Worm (Caenorhabditis elegans): ENCODE measurements around the gene T28A11.16.

T28A11.16 gene

DNA sequence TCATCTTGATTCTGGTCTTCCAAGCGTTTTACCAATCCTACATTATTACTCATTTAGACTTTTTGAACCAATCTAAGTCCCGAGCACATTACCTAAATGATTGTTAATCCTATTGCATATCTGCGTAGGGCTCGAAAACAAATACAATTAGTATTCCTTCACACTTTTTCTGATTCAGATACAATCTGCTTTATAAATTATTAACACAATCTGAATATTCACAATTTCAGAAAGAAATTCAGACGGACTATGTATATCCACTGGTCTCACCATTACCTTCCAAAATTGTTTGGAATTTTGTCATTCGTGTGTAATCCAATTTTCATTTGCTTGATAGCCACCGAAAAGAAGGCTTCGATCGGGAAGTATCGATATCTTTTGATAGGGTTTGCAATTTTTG is 17.8 kb downstream of the T28A11.16 start, which contains the start of gene srj-11:
Gene srj-11, plus strand, starts transcription at position 250 of the 400 bp plus-strand sequence.
- TF ChIP-seq hmg-4 (GFP tag; optimal IDR thresholded peaks at IDR 0.05) (no peak), hmbx-1 (tag; optimal IDR thresholded peaks at IDR 0.05) (no peak), ceh-36 (tag; optimal IDR thresholded peaks at IDR 0.05) (no peak), aly-1 (tag; optimal IDR thresholded peaks at IDR 0.05) (no peak)

DNA sequence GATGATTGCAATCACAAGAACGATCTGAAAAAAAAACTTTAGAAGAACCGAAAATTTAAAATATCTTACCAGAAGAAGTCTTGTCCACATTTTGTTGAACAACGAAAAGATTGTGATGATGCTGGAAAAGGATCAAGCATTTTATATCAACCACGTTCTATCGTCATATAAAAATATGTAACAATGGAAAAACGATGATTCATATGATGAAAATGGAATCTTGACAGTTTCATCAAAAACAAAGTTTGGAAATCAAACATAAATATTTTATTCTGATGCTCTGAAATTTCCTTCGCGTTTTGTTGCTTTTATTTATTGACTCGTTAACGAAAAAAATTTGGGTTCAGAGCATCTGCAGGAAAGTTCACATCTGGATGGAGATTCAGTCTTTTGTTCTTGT is 22.4 kb downstream of the T28A11.16 start, which contains the start of the genes K08D9.9 and str-16:
Gene K08D9.9, minus strand, starts transcription at position 101 of the 400 bp plus-strand sequence.
Gene str-16, plus strand, starts transcription at position 266 of the 400 bp plus-strand sequence.
- TF ChIP-seq sea-1 (GFP tag; conservative IDR thresholded peaks at IDR 0.05) (no peak), F13C5.2 (tag; optimal IDR thresholded peaks at IDR 0.05) (no peak), ama-1 (optimal IDR thresholded peaks at IDR 0.05) (no peak), pes-1 (GFP tag; IDR thresholded peaks at IDR 0.05) (no peak), hnd-1 (tag; optimal IDR thresholded peaks at IDR 0.05) (no peak), tbx-11 (GFP tag; IDR thresholded peaks at IDR 0.05) (no peak), flt-1 (GFP tag; IDR thresholded peaks at IDR 0.05) (no peak), aly-1 (tag; optimal IDR thresholded peaks at IDR 0.05) (no peak), B0310.2 (tag; optimal IDR thresholded peaks at IDR 0.05) (no peak), hmbx-1 (tag; optimal IDR thresholded peaks at IDR 0.05) (no peak), tbx-37 (GFP tag; conservative IDR thresholded peaks at IDR 0.05) (no peak), ets-7 (tag; optimal IDR thresholded peaks at IDR 0.05) (no peak), ceh-36 (tag; optimal IDR thresholded peaks at IDR 0.05) (no peak), hmg-4 (GFP tag; optimal IDR thresholded peaks at IDR 0.05) (no peak)

- no peak for TF ChIP-seq ama-1 (optimal IDR thresholded peaks at IDR 0.05)
- no peak for TF ChIP-seq aly-1 (tag; optimal IDR thresholded peaks at IDR 0.05)
- no peak for TF ChIP-seq F13C5.2 (tag; optimal IDR thresholded peaks at IDR 0.05)
- no peak for TF ChIP-seq hmbx-1 (tag; optimal IDR thresholded peaks at IDR 0.05)
- no peak for TF ChIP-seq tbx-11 (GFP tag; IDR thresholded peaks at IDR 0.05)
- TF ChIP-seq ceh-36 (tag; optimal IDR thresholded peaks at IDR 0.05): no peak
- TF ChIP-seq flt-1 (GFP tag; IDR thresholded peaks at IDR 0.05): no peak
- TF ChIP-seq tra-4 (tag; optimal IDR thresholded peaks at IDR 0.05): no peak
- TF ChIP-seq hmg-4 (GFP tag; optimal IDR thresholded peaks at IDR 0.05): no peak
- TF ChIP-seq tbx-37 (GFP tag; conservative IDR thresholded peaks at IDR 0.05): no peak
- no peak for TF ChIP-seq sea-1 (GFP tag; conservative IDR thresholded peaks at IDR 0.05)
- no peak for TF ChIP-seq hnd-1 (tag; optimal IDR thresholded peaks at IDR 0.05)
- no peak for TF ChIP-seq pes-1 (GFP tag; IDR thresholded peaks at IDR 0.05)
- TF ChIP-seq B0310.2 (tag; optimal IDR thresholded peaks at IDR 0.05): no peak
- no peak for TF ChIP-seq ceh-13 (GFP tag; optimal IDR thresholded peaks at IDR 0.05)
- no peak for TF ChIP-seq ets-7 (tag; optimal IDR thresholded peaks at IDR 0.05)
- no peak for TF ChIP-seq scrt-1 (GFP tag; IDR thresholded peaks at IDR 0.05)
These were observed 24.1 kb downstream of the T28A11.16 start, which contains the start of gene K08D9.6 for ce11 chrV:3234887-3235286. TSS of gene K08D9.6 (minus strand) at chrV:3234987.

DNA sequence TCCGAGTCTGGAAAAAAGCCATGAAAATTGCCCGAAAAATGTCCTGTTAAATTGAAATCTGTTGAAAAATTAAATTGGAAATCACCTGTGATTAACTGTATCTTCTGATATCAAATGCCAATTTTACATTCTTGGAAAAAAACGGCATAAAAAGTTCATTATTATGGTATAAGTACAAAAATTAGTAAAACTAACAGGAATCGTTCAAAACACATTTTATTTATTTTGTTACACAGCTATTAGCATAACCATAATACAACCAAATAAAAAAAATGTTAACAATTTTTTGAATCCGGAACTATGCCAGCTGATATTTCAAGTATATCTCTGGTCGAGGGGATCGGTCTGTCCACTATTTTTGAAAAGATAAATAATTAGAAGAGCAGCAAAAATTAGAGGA is 28.4 kb downstream of the T28A11.16 start, which contains the start of gene K08D9.10:
Gene K08D9.10, plus strand, starts transcription at position 301 of the 400 bp plus-strand sequence.
- TF ChIP-seq ama-1 (optimal IDR thresholded peaks at IDR 0.05) (no peak), aly-1 (tag; optimal IDR thresholded peaks at IDR 0.05) (no peak), tbx-11 (GFP tag; IDR thresholded peaks at IDR 0.05) (no peak), hmg-4 (GFP tag; optimal IDR thresholded peaks at IDR 0.05) (no peak), tbx-37 (GFP tag; conservative IDR thresholded peaks at IDR 0.05) (no peak), ceh-36 (tag; optimal IDR thresholded peaks at IDR 0.05) (no peak), tra-4 (tag; optimal IDR thresholded peaks at IDR 0.05) (no peak), ceh-13 (GFP tag; optimal IDR thresholded peaks at IDR 0.05) (no peak), hmbx-1 (tag; optimal IDR thresholded peaks at IDR 0.05) (no peak), sea-1 (GFP tag; conservative IDR thresholded peaks at IDR 0.05) (no peak), F13C5.2 (tag; optimal IDR thresholded peaks at IDR 0.05) (no peak), scrt-1 (GFP tag; IDR thresholded peaks at IDR 0.05) (no peak), hnd-1 (tag; optimal IDR thresholded peaks at IDR 0.05) (no peak), flt-1 (GFP tag; IDR thresholded peaks at IDR 0.05) (no peak), pes-1 (GFP tag; IDR thresholded peaks at IDR 0.05) (no peak), ets-7 (tag; optimal IDR thresholded peaks at IDR 0.05) (no peak)

DNA sequence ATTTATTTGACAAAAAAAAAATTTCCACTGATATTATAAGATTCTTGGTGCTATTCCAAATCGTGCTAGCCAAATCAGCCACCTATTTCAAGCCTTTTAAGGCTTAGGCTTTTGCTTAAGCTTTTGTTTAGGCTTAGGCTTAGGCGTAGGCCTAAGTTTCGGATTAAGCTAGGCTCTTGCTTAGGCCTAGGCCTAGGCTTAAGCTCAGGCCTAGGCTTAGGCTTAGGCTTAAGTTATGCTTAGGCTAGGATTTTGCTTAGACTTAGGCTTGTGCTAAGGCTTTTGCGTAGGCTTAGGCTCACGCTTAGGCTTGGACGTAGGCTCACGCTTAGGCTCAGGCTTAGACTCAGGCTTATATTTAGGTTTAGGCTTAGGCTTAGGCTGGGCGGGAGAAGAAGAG is 28.9 kb downstream of the T28A11.16 start:
- TF ChIP-seq ceh-36 (tag; optimal IDR thresholded peaks at IDR 0.05): peak; percentile 62
- no peak for TF ChIP-seq ceh-13 (GFP tag; optimal IDR thresholded peaks at IDR 0.05)
- no peak for TF ChIP-seq pes-1 (GFP tag; IDR thresholded peaks at IDR 0.05)
- no peak for TF ChIP-seq aly-1 (tag; optimal IDR thresholded peaks at IDR 0.05)
- no peak for TF ChIP-seq ets-7 (tag; optimal IDR thresholded peaks at IDR 0.05)
- no peak for TF ChIP-seq tbx-37 (GFP tag; conservative IDR thresholded peaks at IDR 0.05)
- TF ChIP-seq tra-4 (tag; optimal IDR thresholded peaks at IDR 0.05): no peak

- no peak for TF ChIP-seq flt-1 (GFP tag; IDR thresholded peaks at IDR 0.05)
- TF ChIP-seq ets-7 (tag; optimal IDR thresholded peaks at IDR 0.05): no peak
- no peak for TF ChIP-seq tra-4 (tag; optimal IDR thresholded peaks at IDR 0.05)
- TF ChIP-seq B0310.2 (tag; optimal IDR thresholded peaks at IDR 0.05): no peak
- TF ChIP-seq ceh-36 (tag; optimal IDR thresholded peaks at IDR 0.05): no peak
- no peak for TF ChIP-seq hnd-1 (tag; optimal IDR thresholded peaks at IDR 0.05)
- TF ChIP-seq hmg-4 (GFP tag; optimal IDR thresholded peaks at IDR 0.05): no peak
- no peak for TF ChIP-seq tbx-37 (GFP tag; conservative IDR thresholded peaks at IDR 0.05)
- TF ChIP-seq pes-1 (GFP tag; IDR thresholded peaks at IDR 0.05): no peak
- no peak for TF ChIP-seq F13C5.2 (tag; optimal IDR thresholded peaks at IDR 0.05)
- TF ChIP-seq ama-1 (optimal IDR thresholded peaks at IDR 0.05): no peak
- no peak for TF ChIP-seq ceh-13 (GFP tag; optimal IDR thresholded peaks at IDR 0.05)
- TF ChIP-seq hmbx-1 (tag; optimal IDR thresholded peaks at IDR 0.05): no peak
- no peak for TF ChIP-seq scrt-1 (GFP tag; IDR thresholded peaks at IDR 0.05)
- no peak for TF ChIP-seq sea-1 (GFP tag; conservative IDR thresholded peaks at IDR 0.05)
- TF ChIP-seq tbx-11 (GFP tag; IDR thresholded peaks at IDR 0.05): no peak
- no peak for TF ChIP-seq aly-1 (tag; optimal IDR thresholded peaks at IDR 0.05)
These were observed 31.6 kb downstream of the T28A11.16 start, which contains the start of gene K08D9.2 for ce11 chrV:3227373-3227772. TSS of gene K08D9.2 (plus strand) at chrV:3227673.

- TF ChIP-seq ama-1 (optimal IDR thresholded peaks at IDR 0.05): no peak
- no peak for TF ChIP-seq sea-1 (GFP tag; conservative IDR thresholded peaks at IDR 0.05)
- no peak for TF ChIP-seq hnd-1 (tag; optimal IDR thresholded peaks at IDR 0.05)
- no peak for TF ChIP-seq tbx-11 (GFP tag; IDR thresholded peaks at IDR 0.05)
- no peak for TF ChIP-seq hmbx-1 (tag; optimal IDR thresholded peaks at IDR 0.05)
- no peak for TF ChIP-seq aly-1 (tag; optimal IDR thresholded peaks at IDR 0.05)
- no peak for TF ChIP-seq scrt-1 (GFP tag; IDR thresholded peaks at IDR 0.05)
- no peak for TF ChIP-seq tra-4 (tag; optimal IDR thresholded peaks at IDR 0.05)
- TF ChIP-seq flt-1 (GFP tag; IDR thresholded peaks at IDR 0.05): no peak
- TF ChIP-seq B0310.2 (tag; optimal IDR thresholded peaks at IDR 0.05): no peak
- TF ChIP-seq pes-1 (GFP tag; IDR thresholded peaks at IDR 0.05): no peak
These were observed 40.4 kb downstream of the T28A11.16 start for ce11 chrV:3218604-3219003.

Measured in whole organism, early embryonic.